Fruit fly (Drosophila melanogaster) Kc167 (cell line): ENCODE measurements around the gene Alp5.

ENCODE experiments used
- Myc ChIP-seq: fragments of >200 bp; optimal IDR thresholded peaks from 2 replicates; lab custom pipeline; 2017; ENCODE audit warnings: missing external identifiers
- Sin3A ChIP-seq: fragments of >200 bp; optimal IDR thresholded peaks from 2 replicates; lab custom pipeline; 2018; ENCODE audit warnings: missing external identifiers
- h ChIP-seq: fragments of >200 bp; optimal IDR thresholded peaks from 3 replicates; lab custom pipeline; 2018; ENCODE audit warnings: missing external identifiers
- insv ChIP-seq: fragments of >200 bp; optimal IDR thresholded peaks from 3 replicates; lab custom pipeline; 2018; ENCODE audit warnings: missing external identifiers
- psq ChIP-seq: fragments of >200 bp; optimal IDR thresholded peaks from 2 replicates; lab custom pipeline; 2017; ENCODE audit warnings: missing external identifiers
- ttk ChIP-seq: sonication (Bioruptor generic); optimal IDR thresholded peaks from 2 replicates; lab custom pipeline; 2017; ENCODE audit warnings: missing external identifiers

DNA sequence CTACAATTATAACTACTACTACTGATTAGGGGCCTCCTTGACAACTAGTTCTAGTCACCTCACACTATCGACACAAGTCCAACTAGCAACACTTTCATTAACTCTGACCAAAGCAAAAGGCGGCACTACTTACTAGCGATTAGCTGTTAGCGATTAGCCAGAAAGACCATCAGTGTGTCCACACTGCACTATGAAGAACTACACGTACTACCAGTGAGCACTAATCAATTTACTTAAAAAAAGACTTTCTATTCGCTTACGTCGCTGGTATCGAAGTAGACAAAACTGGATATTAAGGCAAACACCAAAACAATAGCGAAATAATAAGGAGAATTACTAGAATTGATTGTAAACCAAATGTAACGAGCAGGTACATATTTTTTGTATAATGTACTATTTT, 7.0 kb upstream of the Alp5 start:
- TF ChIP-seq psq (lab: Kevin White, UChicago) (no peak), Myc (lab: Kevin White, UChicago) (no peak), Sin3A (lab: Kevin White, UChicago) (no peak), h (lab: Kevin White, UChicago) (no peak), insv (lab: Kevin White, UChicago) (no peak), ttk (lab: Kevin White, UChicago) (no peak)
